Worm (Caenorhabditis elegans) whole organism, mixed stage, embryonic: ENCODE measurements around the gene msp-45.

ENCODE experiments used
- M03D4.4 ChIP-seq: sonication (generic microtip); optimal IDR thresholded peaks from 2 replicates; lab custom pipeline; 2017; ENCODE audit warnings: mild to moderate bottlenecking, missing genetic modification characterization, missing compliant biosample characterization
- bed-3 ChIP-seq: fragments of 200-800 bp; sonication (Bioruptor generic); optimal IDR thresholded peaks from 3 replicates; lab custom pipeline; 2018; ENCODE audit warnings: mild to moderate bottlenecking, missing genetic modification characterization, moderate library complexity, missing compliant biosample characterization
- blmp-1 ChIP-seq: fragments of 150-350 bp; optimal IDR thresholded peaks from 2 replicates; lab custom pipeline; 2014; ENCODE audit warnings: missing biosample characterization, missing genetic modification characterization
- ceh-39 ChIP-seq: fragments of 150-350 bp; optimal IDR thresholded peaks from 2 replicates; lab custom pipeline; 2014; ENCODE audit warnings: missing biosample characterization, missing genetic modification characterization
- ceh-43 ChIP-seq: fragments of 200-800 bp; sonication (Bioruptor generic); optimal IDR thresholded peaks from 2 replicates; lab custom pipeline; 2018; ENCODE audit warnings: mild to moderate bottlenecking, missing genetic modification characterization, moderate library complexity, missing compliant biosample characterization
- ceh-83 ChIP-seq: fragments of 200-800 bp; sonication (Bioruptor generic); optimal IDR thresholded peaks from 2 replicates; lab custom pipeline; 2018; ENCODE audit warnings: mild to moderate bottlenecking, missing genetic modification characterization, missing compliant biosample characterization
- ces-1 ChIP-seq: fragments of 150-350 bp; optimal IDR thresholded peaks from 2 replicates; lab custom pipeline; 2014; ENCODE audit warnings: missing biosample characterization, missing genetic modification reagents, missing genetic modification characterization
- cnd-1 ChIP-seq: fragments of 200-800 bp; sonication (Bioruptor generic); optimal IDR thresholded peaks from 2 replicates; lab custom pipeline; 2018; ENCODE audit warnings: mild to moderate bottlenecking, missing genetic modification characterization, missing compliant biosample characterization
- drap-1 ChIP-seq: fragments of 200-800 bp; sonication (Bioruptor generic); optimal IDR thresholded peaks from 3 replicates; lab custom pipeline; 2018; ENCODE audit warnings: mild to moderate bottlenecking, missing genetic modification characterization, missing compliant biosample characterization
- elt-1 ChIP-seq: sonication (generic microtip); optimal IDR thresholded peaks from 2 replicates; lab custom pipeline; 2017; ENCODE audit warnings: missing genetic modification characterization, mild to moderate bottlenecking, missing compliant biosample characterization, antibody characterized with exemption, moderate library complexity, borderline replicate concordance; ENCODE audit not compliant: insufficient read depth
- elt-3 ChIP-seq: fragments of 150-350 bp; optimal IDR thresholded peaks from 2 replicates; lab custom pipeline; 2014; ENCODE audit warnings: missing biosample characterization, missing genetic modification characterization
- flh-1 ChIP-seq: fragments of 200-800 bp; sonication (Bioruptor generic); optimal IDR thresholded peaks from 2 replicates; lab custom pipeline; 2018; ENCODE audit warnings: mild to moderate bottlenecking, missing genetic modification characterization, moderate library complexity, missing compliant biosample characterization
- ham-2 ChIP-seq: fragments of 200-800 bp; sonication (Bioruptor generic); optimal IDR thresholded peaks from 2 replicates; lab custom pipeline; 2018; ENCODE audit warnings: mild to moderate bottlenecking, missing genetic modification characterization, missing compliant biosample characterization
- hlh-1 ChIP-seq: fragments of 150-350 bp; optimal IDR thresholded peaks from 2 replicates; lab custom pipeline; 2014; ENCODE audit warnings: missing biosample characterization, missing genetic modification reagents, missing genetic modification characterization
- lin-32 ChIP-seq: fragments of 200-800 bp; sonication (Bioruptor generic); optimal IDR thresholded peaks from 2 replicates; lab custom pipeline; 2018; ENCODE audit warnings: mild to moderate bottlenecking, missing genetic modification characterization, missing compliant biosample characterization
- lsy-2 ChIP-seq: fragments of 150-350 bp; optimal IDR thresholded peaks from 2 replicates; lab custom pipeline; 2014; ENCODE audit warnings: missing biosample characterization, missing genetic modification characterization
- mab-5 ChIP-seq: fragments of 150-350 bp; optimal IDR thresholded peaks from 2 replicates; lab custom pipeline; 2014; ENCODE audit warnings: missing biosample characterization, missing genetic modification characterization
- mep-1 ChIP-seq: fragments of 150-350 bp; optimal IDR thresholded peaks from 2 replicates; lab custom pipeline; 2017; ENCODE audit warnings: missing biosample characterization, missing genetic modification reagents, missing genetic modification characterization, inconsistent platforms
- mls-2 ChIP-seq: sonication (generic microtip); optimal IDR thresholded peaks from 2 replicates; lab custom pipeline; 2016; ENCODE audit warnings: mild to moderate bottlenecking, missing genetic modification characterization, moderate library complexity, missing compliant biosample characterization
- nhr-12 ChIP-seq: fragments of 150-350 bp; optimal IDR thresholded peaks from 2 replicates; lab custom pipeline; 2014; ENCODE audit warnings: missing biosample characterization, missing genetic modification characterization
- nhr-2 ChIP-seq: fragments of 150-350 bp; optimal IDR thresholded peaks from 2 replicates; lab custom pipeline; 2014; ENCODE audit warnings: missing biosample characterization, missing genetic modification characterization
- nhr-237 ChIP-seq: fragments of 150-350 bp; optimal IDR thresholded peaks from 2 replicates; lab custom pipeline; 2014; ENCODE audit warnings: missing biosample characterization, missing genetic modification characterization
- nhr-28 ChIP-seq: fragments of 150-350 bp; optimal IDR thresholded peaks from 2 replicates; lab custom pipeline; 2014; ENCODE audit warnings: missing biosample characterization, missing genetic modification characterization
- nhr-76 ChIP-seq: sonication (generic microtip); optimal IDR thresholded peaks from 2 replicates; lab custom pipeline; 2017; ENCODE audit warnings: missing biosample characterization, missing genetic modification characterization
- pha-4 ChIP-seq: fragments of 150-350 bp; optimal IDR thresholded peaks from 2 replicates; lab custom pipeline; 2018; ENCODE audit warnings: missing biosample characterization, missing genetic modification reagents, missing genetic modification characterization
- sem-2 ChIP-seq: fragments of 200-800 bp; sonication (Bioruptor generic); optimal IDR thresholded peaks from 2 replicates; lab custom pipeline; 2018; ENCODE audit warnings: mild to moderate bottlenecking, missing genetic modification characterization, missing compliant biosample characterization
- snpc-4 ChIP-seq: fragments of 150-350 bp; optimal IDR thresholded peaks from 2 replicates; lab custom pipeline; 2014; ENCODE audit warnings: missing biosample characterization, missing genetic modification characterization
- sptf-1 ChIP-seq: sonication (generic microtip); optimal IDR thresholded peaks from 2 replicates; lab custom pipeline; 2017; ENCODE audit warnings: mild to moderate bottlenecking, missing genetic modification characterization, moderate library complexity, missing compliant biosample characterization
- tbx-8 ChIP-seq: fragments of 200-800 bp; sonication (Bioruptor generic); optimal IDR thresholded peaks from 2 replicates; lab custom pipeline; 2018; ENCODE audit warnings: mild to moderate bottlenecking, missing genetic modification characterization, moderate library complexity, missing compliant biosample characterization
- unc-39 ChIP-seq: fragments of 150-350 bp; optimal IDR thresholded peaks from 2 replicates; lab custom pipeline; 2014; ENCODE audit warnings: missing biosample characterization, missing genetic modification characterization
- unc-62 ChIP-seq: fragments of 150-350 bp; optimal IDR thresholded peaks from 2 replicates; lab custom pipeline; 2014; ENCODE audit warnings: missing biosample characterization, missing genetic modification reagents, missing genetic modification characterization
- zip-8 ChIP-seq: fragments of 150-350 bp; optimal IDR thresholded peaks from 2 replicates; lab custom pipeline; 2014; ENCODE audit warnings: missing biosample characterization, missing genetic modification characterization
- ztf-11 ChIP-seq: fragments of 150-350 bp; optimal IDR thresholded peaks from 2 replicates; lab custom pipeline; 2014; ENCODE audit warnings: missing biosample characterization, missing genetic modification characterization

Gene msp-45

DNA sequence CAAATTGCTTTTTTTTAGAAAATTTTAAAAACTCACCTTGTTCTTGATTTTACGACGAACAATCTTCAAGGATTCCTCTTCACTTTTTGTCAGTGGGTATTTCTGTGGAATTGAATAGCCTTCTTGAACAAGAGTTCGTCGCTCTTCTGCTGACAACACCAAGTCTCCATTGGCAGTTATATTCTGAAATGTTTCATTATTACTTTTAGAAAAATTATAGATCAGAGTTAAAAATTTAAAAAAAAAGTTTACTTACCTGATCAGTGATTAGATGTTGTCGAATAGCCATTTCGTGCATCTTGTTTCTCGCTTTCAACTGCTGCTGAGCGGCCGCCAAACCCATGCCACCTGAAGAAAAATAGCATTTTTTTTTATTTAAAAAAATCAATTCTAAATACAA is 23.4 kb upstream of the msp-45 start:
- TF ChIP-seq snpc-4 (no peak), cnd-1 (tag; lab: Kevin White, UChicago) (no peak), mls-2 (tag; lab: Kevin White, UChicago) (no peak), tbx-8 (GFP tag; lab: Kevin White, UChicago) (no peak), lin-32 (no peak), blmp-1 (tag; lab: Kevin White, UChicago) (no peak), M03D4.4 (no peak)

DNA sequence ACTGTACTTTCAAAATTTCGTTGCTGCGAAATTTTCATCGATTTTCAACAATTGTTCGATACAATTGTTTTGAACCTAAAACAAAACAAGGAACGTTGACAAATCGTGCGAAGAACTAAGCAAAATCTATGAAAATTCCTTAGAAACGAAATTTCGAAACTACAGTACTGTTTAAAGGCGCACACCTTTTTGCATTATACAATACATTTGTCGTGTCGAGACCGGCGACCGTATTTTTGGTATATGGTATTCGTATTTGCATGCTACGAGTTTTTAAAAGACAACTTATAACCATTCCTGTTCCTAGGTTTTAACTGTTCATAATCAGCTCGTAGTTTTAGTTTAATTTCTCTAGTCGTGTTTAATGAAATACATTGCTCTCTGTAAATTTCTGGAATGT is 21.7 kb upstream of the msp-45 start:
- TF ChIP-seq M03D4.4: no peak
- no peak for TF ChIP-seq hlh-1 (tag; lab: Kevin White, UChicago)
- no peak for TF ChIP-seq zip-8 (tag; lab: Kevin White, UChicago)
- no peak for TF ChIP-seq ces-1 (GFP tag; lab: Kevin White, UChicago)
- no peak for TF ChIP-seq unc-62 (GFP tag; lab: Kevin White, UChicago)
- no peak for TF ChIP-seq sptf-1 (tag; lab: Kevin White, UChicago)
- TF ChIP-seq sem-2 (GFP tag; lab: Kevin White, UChicago): no peak
- no peak for TF ChIP-seq drap-1 (GFP tag; lab: Kevin White, UChicago)
- no peak for TF ChIP-seq ceh-39 (tag; lab: Kevin White, UChicago)
- no peak for TF ChIP-seq nhr-2 (tag; lab: Kevin White, UChicago)
- no peak for TF ChIP-seq lin-32
- no peak for TF ChIP-seq ham-2 (GFP tag; lab: Kevin White, UChicago)
- TF ChIP-seq tbx-8 (GFP tag; lab: Kevin White, UChicago): no peak
- no peak for TF ChIP-seq elt-1
- TF ChIP-seq bed-3: no peak
- TF ChIP-seq ceh-43 (GFP tag; lab: Kevin White, UChicago): no peak
- TF ChIP-seq nhr-28 (tag; lab: Kevin White, UChicago): no peak
- TF ChIP-seq flh-1 (GFP tag; lab: Kevin White, UChicago): no peak
- TF ChIP-seq mls-2 (tag; lab: Kevin White, UChicago): no peak
- TF ChIP-seq ztf-11 (tag; lab: Kevin White, UChicago): no peak
- TF ChIP-seq, all 35 proteins: peak for 0

DNA sequence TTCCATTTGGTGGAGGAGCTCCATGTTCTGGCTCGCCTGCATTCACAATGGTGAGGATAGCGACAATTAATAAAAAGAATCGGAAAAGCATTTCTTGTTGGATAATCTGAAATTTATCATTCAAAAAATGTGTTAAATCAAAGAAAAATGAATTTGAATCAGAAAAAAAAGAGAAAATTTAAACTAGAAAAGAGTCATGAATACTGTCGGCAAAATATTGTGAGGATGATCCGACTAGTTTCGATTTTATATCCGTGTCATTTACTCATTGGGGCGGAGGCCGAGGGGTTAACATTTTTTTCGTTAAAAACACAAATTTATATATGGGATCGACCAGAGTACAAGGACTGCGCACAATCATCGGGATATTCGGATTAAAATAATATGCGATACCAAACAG is 21.0 kb upstream of the msp-45 start, which contains the start of gene C27D6.12:
Gene C27D6.12, minus strand, starts transcription at position 101 of the 400 bp plus-strand sequence.
- TF ChIP-seq nhr-12 (tag; lab: Kevin White, UChicago) (no peak), cnd-1 (tag; lab: Kevin White, UChicago) (no peak), sptf-1 (tag; lab: Kevin White, UChicago) (no peak), pha-4 (tag; lab: Kevin White, UChicago) (no peak), lin-32 (no peak), mep-1 (tag; lab: Kevin White, UChicago) (no peak), nhr-76 (tag; lab: Kevin White, UChicago) (no peak), hlh-1 (tag; lab: Kevin White, UChicago) (no peak), blmp-1 (tag; lab: Kevin White, UChicago) (no peak), nhr-237 (tag; lab: Kevin White, UChicago) (no peak), mab-5 (tag; lab: Kevin White, UChicago) (no peak)

DNA sequence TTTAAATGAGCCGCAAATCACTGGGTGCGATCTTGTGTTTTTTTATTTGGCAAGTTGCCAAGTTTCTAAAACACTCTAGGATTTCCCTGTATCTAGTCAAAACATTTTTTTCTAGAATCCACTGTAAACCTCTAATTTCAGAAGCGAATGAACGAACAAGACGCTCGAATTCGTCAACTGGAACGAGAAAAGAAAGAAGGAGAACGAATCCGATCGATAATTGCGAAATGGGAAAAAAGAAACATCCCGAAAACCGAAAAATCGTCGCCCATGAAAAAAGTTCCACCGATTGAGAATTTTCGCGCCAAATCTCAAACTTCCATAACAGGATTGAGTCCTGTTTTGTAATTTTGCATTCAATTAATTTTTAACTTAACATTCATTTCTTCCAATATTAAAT is 20.1 kb upstream of the msp-45 start:
- TF ChIP-seq sem-2 (GFP tag; lab: Kevin White, UChicago): no peak
- no peak for TF ChIP-seq ceh-83

DNA sequence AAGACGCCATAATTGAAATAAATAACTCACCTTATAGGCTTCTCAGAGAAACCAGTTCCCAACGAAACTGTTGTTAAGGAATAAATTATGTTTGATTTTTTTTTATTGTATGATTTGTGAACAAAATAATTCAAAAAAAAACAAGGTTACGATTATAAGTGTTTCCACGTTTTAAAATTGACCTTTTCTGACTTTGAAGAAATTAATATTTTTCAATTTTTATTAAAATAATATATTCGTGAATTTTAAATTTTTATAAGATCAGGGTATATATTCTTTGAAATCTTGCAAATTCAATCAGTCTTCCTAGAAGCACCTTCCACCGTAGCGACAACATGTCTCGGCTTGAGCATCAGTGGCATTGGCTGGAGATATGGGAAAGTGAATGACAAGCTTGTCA is 17.5 kb upstream of the msp-45 start, which contains the start of gene C27D6.3:
Gene C27D6.3, minus strand, starts transcription at position 101 of the 400 bp plus-strand sequence.
- TF ChIP-seq lin-32 (no peak), flh-1 (GFP tag; lab: Kevin White, UChicago) (no peak), tbx-8 (GFP tag; lab: Kevin White, UChicago) (no peak), nhr-12 (tag; lab: Kevin White, UChicago) (no peak), mls-2 (tag; lab: Kevin White, UChicago) (no peak), ham-2 (GFP tag; lab: Kevin White, UChicago) (no peak), nhr-2 (tag; lab: Kevin White, UChicago) (no peak), hlh-1 (tag; lab: Kevin White, UChicago) (no peak), M03D4.4 (no peak), ceh-43 (GFP tag; lab: Kevin White, UChicago) (no peak), lsy-2 (tag; lab: Kevin White, UChicago) (no peak), unc-39 (tag; lab: Kevin White, UChicago) (no peak), pha-4 (tag; lab: Kevin White, UChicago) (no peak), drap-1 (GFP tag; lab: Kevin White, UChicago) (no peak), mab-5 (tag; lab: Kevin White, UChicago) (no peak), ces-1 (GFP tag; lab: Kevin White, UChicago) (no peak), elt-3 (no peak), elt-1 (no peak)
